Fruit fly (Drosophila melanogaster) whole organism: Measurements from ENCODE around the gene 7B2.

Experiments used
- CG8478 ChIP-seq: fragments of >200 bp; optimal IDR thresholded peaks from 2 replicates; lab custom pipeline; 2018; ENCODE audit warnings: inconsistent platforms
- Dll ChIP-seq: fragments of >200 bp; optimal IDR thresholded peaks from 2 replicates; lab custom pipeline; 2017
- pan ChIP-seq: fragments of >200 bp; optimal IDR thresholded peaks from 2 replicates; lab custom pipeline; 2017
- psq ChIP-seq: fragments of >200 bp; optimal IDR thresholded peaks from 2 replicates; lab custom pipeline; 2017
- usp ChIP-seq: fragments of >200 bp; optimal IDR thresholded peaks from 2 replicates; lab custom pipeline; 2017; ENCODE audit warnings: missing biosample characterization, missing genetic modification characterization, mixed read lengths

- TF ChIP-seq CG8478 (lab: Kevin White, UChicago): no peak
- no peak for TF ChIP-seq psq
- TF ChIP-seq usp (GFP tag; lab: Kevin White, UChicago): no peak
- no peak for TF ChIP-seq Dll (lab: Kevin White, UChicago)
- TF ChIP-seq pan (lab: Kevin White, UChicago): no peak
Observed at dm6 chr3R:5374720-5375119, 1.9 kb upstream of the 7B2 start, which contains the start of the genes hd and CG14667.
